Worm (Caenorhabditis elegans): ENCODE data around the gene lect-2.

DNA sequence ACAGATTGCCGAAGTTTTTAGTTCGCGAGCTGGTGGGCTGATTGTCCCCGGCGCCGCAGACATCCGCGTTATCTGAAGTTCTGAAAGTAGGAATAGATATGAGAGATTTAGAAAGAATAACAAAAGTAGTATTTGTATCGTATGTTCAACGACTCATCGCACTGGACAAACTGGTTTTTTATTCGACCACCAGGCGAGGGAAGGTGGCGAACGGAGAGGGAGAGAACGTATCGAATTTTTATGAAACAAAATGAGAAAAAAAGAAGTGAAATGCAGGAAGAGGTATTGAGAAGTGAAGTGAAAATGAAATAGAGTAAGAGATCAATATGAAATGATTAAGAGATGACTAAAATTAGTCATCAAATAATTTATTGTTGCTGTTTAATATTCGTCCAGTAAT, 36.8 kb downstream of the lect-2 start, which contains the start of gene tbc-2:
- TF ChIP-seq ceh-9 (tag; optimal IDR thresholded peaks at IDR 0.05) (no peak), pha-2 (tag; optimal IDR thresholded peaks at IDR 0.05) (no peak), K02D7.2 (tag; optimal IDR thresholded peaks at IDR 0.05) (no peak), npax-4 (tag; optimal IDR thresholded peaks at IDR 0.05) (no peak), unc-55 (GFP tag; optimal IDR thresholded peaks at IDR 0.05) (no peak), che-1 (tag; optimal IDR thresholded peaks at IDR 0.05) (no peak), ceh-24 (tag; optimal IDR thresholded peaks at IDR 0.05) (no peak)

Measured in whole organism, late embryonic.